Fruit fly (Drosophila melanogaster) whole organism, embryonic: ENCODE data around the gene CaMKII.

Source experiments
- CG10209 ChIP-seq: fragments of 200-800 bp; sonication (Bioruptor generic); optimal IDR thresholded peaks from 3 replicates; lab custom pipeline; 2017; ENCODE audit warnings: missing biosample characterization, mild to moderate bottlenecking, missing genetic modification characterization, missing genetic modification reagents
- CG10366 ChIP-seq: fragments of 200-800 bp; sonication (Bioruptor generic); IDR thresholded peaks from 2 replicates; pipeline ENCODE4 v1.3.6; 2022; ENCODE audit warnings: missing biosample characterization, missing genetic modification characterization
- CG12071 ChIP-seq: fragments of 200-800 bp; sonication (Bioruptor generic); optimal IDR thresholded peaks from 3 replicates; lab custom pipeline; 2018; ENCODE audit warnings: missing biosample characterization, mild to moderate bottlenecking, missing genetic modification characterization
- CG12299 ChIP-seq: fragments of 200-800 bp; sonication (Bioruptor generic); optimal IDR thresholded peaks from 2 replicates; lab custom pipeline; 2018; ENCODE audit warnings: missing biosample characterization, mild to moderate bottlenecking, missing genetic modification characterization
- CG1233 ChIP-seq: fragments of 200-800 bp; sonication (Bioruptor generic); optimal IDR thresholded peaks from 4 replicates; lab custom pipeline; 2018; ENCODE audit warnings: missing biosample characterization, mild to moderate bottlenecking, missing genetic modification characterization
- CG1602 ChIP-seq: fragments of 200-800 bp; sonication (Bioruptor generic); optimal IDR thresholded peaks from 3 replicates; lab custom pipeline; 2016; ENCODE audit warnings: missing biosample characterization, missing genetic modification characterization
- CG17612 ChIP-seq: fragments of 200-800 bp; sonication (Bioruptor generic); IDR thresholded peaks from 2 replicates; pipeline ENCODE4 v1.3.6; 2022; ENCODE audit warnings: missing biosample characterization, missing genetic modification characterization
- CG18262 ChIP-seq: fragments of 200-800 bp; optimal IDR thresholded peaks from 3 replicates; lab custom pipeline; 2019; ENCODE audit warnings: missing biosample characterization, mild to moderate bottlenecking, missing genetic modification characterization, moderate library complexity
- CG2120 ChIP-seq: fragments of 200-800 bp; sonication (Bioruptor generic); optimal IDR thresholded peaks from 3 replicates; lab custom pipeline; 2016; ENCODE audit warnings: missing biosample characterization, missing genetic modification characterization
- CG31365 ChIP-seq: fragments of 200-800 bp; sonication (Bioruptor generic); optimal IDR thresholded peaks from 2 replicates; lab custom pipeline; 2018; ENCODE audit warnings: missing biosample characterization, mild to moderate bottlenecking, missing genetic modification characterization
- CG31388 ChIP-seq: fragments of 200-800 bp; sonication (Bioruptor generic); optimal IDR thresholded peaks from 2 replicates; lab custom pipeline; 2016; ENCODE audit warnings: missing biosample characterization, missing genetic modification characterization
- CG32772 ChIP-seq: fragments of 200-800 bp; sonication (Bioruptor generic); IDR thresholded peaks from 2 replicates; pipeline ENCODE4 v1.3.6; 2022; ENCODE audit warnings: missing biosample characterization, missing genetic modification characterization
- CG33213 ChIP-seq: fragments of 200-800 bp; sonication (Bioruptor generic); optimal IDR thresholded peaks from 3 replicates; lab custom pipeline; 2016; ENCODE audit warnings: missing biosample characterization, missing genetic modification characterization
- CG3726 ChIP-seq: fragments of 200-800 bp; sonication (Bioruptor generic); IDR thresholded peaks from 3 replicates; pipeline ENCODE4, ENCODE4 v1.3.6; 2022; ENCODE audit warnings: missing biosample characterization, missing genetic modification characterization
- CG43689 ChIP-seq: fragments of 200-800 bp; sonication (Bioruptor generic); IDR thresholded peaks from 2 replicates; pipeline ENCODE4 v1.3.6; 2022; ENCODE audit warnings: missing biosample characterization, missing genetic modification characterization
- CG4820 ChIP-seq: fragments of 200-800 bp; sonication (Bioruptor generic); optimal IDR thresholded peaks from 3 replicates; lab custom pipeline; 2016; ENCODE audit warnings: missing biosample characterization, missing genetic modification characterization
- CG7271 ChIP-seq: fragments of 200-800 bp; sonication (Bioruptor generic); optimal IDR thresholded peaks from 2 replicates; lab custom pipeline; 2018; ENCODE audit warnings: missing biosample characterization, mild to moderate bottlenecking, missing genetic modification characterization, moderate library complexity
- CG7556 ChIP-seq: fragments of 200-800 bp; sonication (Bioruptor generic); optimal IDR thresholded peaks from 2 replicates; lab custom pipeline; 2017; ENCODE audit warnings: missing biosample characterization, mild to moderate bottlenecking, missing genetic modification characterization
- CG7745 ChIP-seq: fragments of 200-800 bp; sonication (Bioruptor generic); optimal IDR thresholded peaks from 2 replicates; lab custom pipeline; 2018; ENCODE audit warnings: missing biosample characterization, mild to moderate bottlenecking, missing genetic modification characterization, moderate library complexity
- CG7839 ChIP-seq: fragments of 200-800 bp; sonication (Bioruptor generic); optimal IDR thresholded peaks from 3 replicates; lab custom pipeline; 2018; ENCODE audit warnings: missing biosample characterization, mild to moderate bottlenecking, missing genetic modification characterization, moderate library complexity
- D19A ChIP-seq: fragments of 200-800 bp; optimal IDR thresholded peaks from 3 replicates; lab custom pipeline; 2019; ENCODE audit warnings: missing biosample characterization, mild to moderate bottlenecking, missing genetic modification characterization, moderate library complexity
- Deaf1 ChIP-seq: fragments of 200-800 bp; optimal IDR thresholded peaks from 3 replicates; lab custom pipeline; 2019; ENCODE audit warnings: missing biosample characterization, mild to moderate bottlenecking, missing genetic modification characterization, moderate library complexity
- Dp ChIP-seq: fragments of 200-800 bp; sonication (Bioruptor generic); optimal IDR thresholded peaks from 2 replicates; lab custom pipeline; 2018; ENCODE audit warnings: missing biosample characterization, mild to moderate bottlenecking, missing genetic modification characterization, moderate library complexity
- H15 ChIP-seq: fragments of 200-800 bp; sonication (Bioruptor generic); IDR thresholded peaks from 3 replicates; pipeline ENCODE4 v1.3.6; 2022; ENCODE audit warnings: missing biosample characterization, missing genetic modification characterization
- Hmr ChIP-seq: fragments of 200-800 bp; sonication (Bioruptor generic); optimal IDR thresholded peaks from 3 replicates; lab custom pipeline; 2017; ENCODE audit warnings: mild to moderate bottlenecking, missing biosample characterization, missing genetic modification reagents, missing genetic modification characterization
- Optix ChIP-seq: fragments of 200-800 bp; sonication (Bioruptor generic); IDR thresholded peaks from 3 replicates; pipeline ENCODE4 v1.3.6; 2022; ENCODE audit warnings: missing biosample characterization, missing genetic modification characterization
- Rx ChIP-seq: fragments of 200-800 bp; sonication (Bioruptor generic); IDR thresholded peaks from 2 replicates; pipeline ENCODE4 v1.3.6; 2022; ENCODE audit warnings: missing biosample characterization, missing genetic modification characterization
- Spps ChIP-seq: fragments of 200-800 bp; sonication (Bioruptor generic); optimal IDR thresholded peaks from 2 replicates; lab custom pipeline; 2018; ENCODE audit warnings: missing biosample characterization, mild to moderate bottlenecking, missing genetic modification characterization
- Ssrp ChIP-seq: fragments of 200-800 bp; sonication (Bioruptor generic); optimal IDR thresholded peaks from 2 replicates; lab custom pipeline; 2018; ENCODE audit warnings: missing biosample characterization, mild to moderate bottlenecking, missing genetic modification characterization, moderate library complexity
- Taf1 ChIP-seq: fragments of 200-800 bp; sonication (Bioruptor generic); IDR thresholded peaks from 2 replicates; pipeline ENCODE4 v1.3.6; 2022; ENCODE audit warnings: missing biosample characterization, missing genetic modification characterization
- Tbp ChIP-seq: fragments of >200 bp; optimal IDR thresholded peaks from 2 replicates; lab custom pipeline; 2018; ENCODE audit warnings: missing biosample characterization, missing genetic modification characterization
- ab ChIP-seq: fragments of 200-800 bp; sonication (Bioruptor generic); optimal IDR thresholded peaks from 2 replicates; lab custom pipeline; 2016; ENCODE audit warnings: missing biosample characterization, missing genetic modification characterization
- al ChIP-seq: fragments of 200-800 bp; sonication (Bioruptor generic); IDR thresholded peaks from 2 replicates; pipeline ENCODE4 v1.3.6; 2022; ENCODE audit warnings: missing biosample characterization, missing genetic modification characterization
- ap ChIP-seq: fragments of 200-800 bp; sonication (Bioruptor generic); IDR thresholded peaks from 2 replicates; pipeline ENCODE4 v1.3.6; 2022; ENCODE audit warnings: missing biosample characterization, missing genetic modification characterization
- caup ChIP-seq: fragments of 200-800 bp; sonication (Bioruptor generic); optimal IDR thresholded peaks from 3 replicates; lab custom pipeline; 2017; ENCODE audit warnings: missing biosample characterization, mild to moderate bottlenecking, missing genetic modification characterization, moderate library complexity; ENCODE audit not compliant: severe bottlenecking
- dan ChIP-seq: fragments of 200-800 bp; sonication (Bioruptor generic); IDR thresholded peaks from 2 replicates; pipeline ENCODE4 v1.3.6; 2022; ENCODE audit warnings: missing biosample characterization, missing genetic modification characterization
- fd102C ChIP-seq: fragments of 200-800 bp; sonication (Bioruptor generic); optimal IDR thresholded peaks from 2 replicates; lab custom pipeline; 2018; ENCODE audit warnings: missing biosample characterization, mild to moderate bottlenecking, missing genetic modification characterization, moderate library complexity
- insv ChIP-seq, 2 experiments: fragments of 200-800 bp; sonication (Bioruptor generic); optimal IDR thresholded peaks; 3 replicates each; lab custom pipeline; 2016 to 2018; ENCODE audit warnings: missing biosample characterization in 2 of 2, missing genetic modification characterization in 2 of 2
- klu ChIP-seq: fragments of 200-800 bp; sonication (Bioruptor generic); IDR thresholded peaks from 2 replicates; pipeline ENCODE4 v1.3.6; 2022; ENCODE audit warnings: missing biosample characterization, missing genetic modification characterization
- mld ChIP-seq: fragments of 200-800 bp; sonication (Bioruptor generic); IDR thresholded peaks from 3 replicates; pipeline ENCODE4 v1.3.6; 2022; ENCODE audit warnings: missing biosample characterization, missing genetic modification characterization; ENCODE audit not compliant: partially characterized antibody
- nau ChIP-seq: fragments of 200-800 bp; sonication (Bioruptor generic); optimal IDR thresholded peaks from 3 replicates; lab custom pipeline; 2017; ENCODE audit warnings: missing biosample characterization, mild to moderate bottlenecking, missing genetic modification characterization, missing genetic modification reagents
- oc ChIP-seq: fragments of 200-800 bp; sonication (Bioruptor generic); optimal IDR thresholded peaks from 2 replicates; lab custom pipeline; 2018; ENCODE audit warnings: missing biosample characterization, mild to moderate bottlenecking, missing genetic modification characterization, moderate library complexity
- org-1 ChIP-seq: fragments of 200-800 bp; sonication (Bioruptor generic); optimal IDR thresholded peaks from 2 replicates; lab custom pipeline; 2017; ENCODE audit warnings: missing biosample characterization, missing genetic modification characterization
- otp ChIP-seq: fragments of 200-800 bp; sonication (Bioruptor generic); IDR thresholded peaks from 3 replicates; pipeline ENCODE4, ENCODE4 v1.3.6; 2022; ENCODE audit warnings: missing biosample characterization, missing genetic modification characterization
- phol ChIP-seq: fragments of 200-800 bp; sonication (Bioruptor generic); optimal IDR thresholded peaks from 3 replicates; lab custom pipeline; 2018; ENCODE audit warnings: missing biosample characterization, mild to moderate bottlenecking, missing genetic modification characterization, moderate library complexity
- salm ChIP-seq: fragments of 200-800 bp; sonication (Bioruptor generic); optimal IDR thresholded peaks from 2 replicates; lab custom pipeline; 2018; ENCODE audit warnings: missing biosample characterization, mild to moderate bottlenecking, missing genetic modification characterization
- slou ChIP-seq: fragments of 200-800 bp; sonication (Bioruptor generic); optimal IDR thresholded peaks from 3 replicates; lab custom pipeline; 2016; ENCODE audit warnings: missing biosample characterization, missing genetic modification characterization
- tap ChIP-seq: fragments of 200-800 bp; optimal IDR thresholded peaks from 3 replicates; lab custom pipeline; 2019; ENCODE audit warnings: missing biosample characterization, mild to moderate bottlenecking, missing genetic modification characterization, moderate library complexity
- tio ChIP-seq: fragments of 200-800 bp; sonication (Bioruptor generic); optimal IDR thresholded peaks from 2 replicates; lab custom pipeline; 2017; ENCODE audit warnings: missing biosample characterization, missing genetic modification characterization, inconsistent platforms
- trh ChIP-seq: fragments of 200-800 bp; sonication (Bioruptor generic); optimal IDR thresholded peaks from 2 replicates; lab custom pipeline; 2016; ENCODE audit warnings: missing biosample characterization, missing genetic modification characterization
- vvl ChIP-seq: fragments of 200-800 bp; sonication (Bioruptor generic); IDR thresholded peaks from 2 replicates; pipeline ENCODE4 v1.3.6; 2022; ENCODE audit warnings: missing biosample characterization, missing genetic modification characterization
- wdn ChIP-seq: fragments of 200-800 bp; sonication (Bioruptor generic); IDR thresholded peaks from 2 replicates; pipeline ENCODE4 v1.3.6; 2022; ENCODE audit warnings: missing biosample characterization, missing genetic modification characterization

CaMKII gene

DNA sequence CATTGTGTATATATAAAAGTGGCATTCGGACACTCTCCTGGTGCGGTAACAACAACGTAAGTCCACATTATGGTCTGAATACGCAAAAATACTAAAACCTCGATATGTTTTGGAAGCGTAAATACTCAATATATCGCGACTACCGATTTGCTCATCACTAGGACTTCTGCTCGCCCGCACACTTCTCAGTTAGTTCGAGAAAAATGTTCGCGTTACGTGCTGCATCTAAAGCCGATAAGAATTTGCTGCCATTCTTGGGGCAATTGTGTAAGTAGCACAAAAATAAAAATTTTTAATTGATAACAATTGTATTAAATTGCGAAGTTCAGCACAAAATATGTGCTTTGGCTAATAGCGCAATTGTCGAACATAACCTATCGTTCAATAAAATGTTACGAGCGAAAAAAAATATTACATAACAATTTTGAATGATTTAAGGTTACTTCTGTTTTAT lies 21.8 kb downstream of the CaMKII start, which contains the start of gene CG11076 (continued):
- TF ChIP-seq phol (tag; lab: Kevin White, UChicago) (no peak), CG10366 (GFP tag; lab: Robert Waterston, UW) (no peak), ap (GFP tag; lab: Robert Waterston, UW) (no peak), dan (GFP tag; lab: Robert Waterston, UW) (no peak), Spps (tag; lab: Kevin White, UChicago) (no peak), nau (GFP tag; lab: Kevin White, UChicago) (no peak), CG31365 (tag; lab: Kevin White, UChicago) (no peak), CG1602 (GFP tag; lab: Kevin White, UChicago) (no peak), wdn (GFP tag; lab: Robert Waterston, UW) (no peak), org-1 (GFP tag; lab: Kevin White, UChicago) (no peak), fd102C (peak; percentile 20), ab (no peak), al (GFP tag; lab: Robert Waterston, UW) (no peak), Ssrp (tag; lab: Kevin White, UChicago) (no peak), insv (GFP tag; optimal IDR thresholded peaks at IDR 0.05; lab: Kevin White, UChicago) (peak in 1 of 2 experiments; percentile 23), CG12071 (GFP tag; lab: Kevin White, UChicago) (no peak), klu (no peak), CG33213 (GFP tag; lab: Kevin White, UChicago) (peak; percentile 42), tio (GFP tag; lab: Kevin White, UChicago) (no peak), CG7745 (tag; lab: Kevin White, UChicago) (no peak), CG2120 (GFP tag; lab: Kevin White, UChicago) (peak; percentile 13), otp (GFP tag; lab: Robert Waterston, UW) (no peak), CG31388 (GFP tag; lab: Kevin White, UChicago) (no peak), Deaf1 (no peak), CG3726 (GFP tag; lab: Robert Waterston, UW) (no peak), CG32772 (GFP tag; lab: Robert Waterston, UW) (no peak), oc (tag; lab: Kevin White, UChicago) (no peak), Taf1 (GFP tag; lab: Robert Waterston, UW) (no peak), mld (GFP tag; lab: Robert Waterston, UW) (peak; percentile 73; the same call in 1 of the 3 replicates), CG7556 (no peak), D19A (no peak), CG7271 (no peak), H15 (GFP tag; lab: Robert Waterston, UW) (no peak), Dp (GFP tag; lab: Kevin White, UChicago) (no peak), Hmr (GFP tag; lab: Kevin White, UChicago) (no peak), Rx (GFP tag; lab: Robert Waterston, UW) (no peak), slou (GFP tag; lab: Kevin White, UChicago) (no peak), Tbp (GFP tag; lab: Kevin White, UChicago) (no peak), CG7839 (tag; lab: Kevin White, UChicago) (no peak), trh (GFP tag; lab: Kevin White, UChicago) (no peak), CG10209 (no peak), CG4820 (GFP tag; lab: Kevin White, UChicago) (no peak), tap (tag; lab: Kevin White, UChicago) (no peak), CG43689 (no peak), CG1233 (GFP tag; lab: Kevin White, UChicago) (no peak), vvl (no peak), caup (GFP tag; lab: Kevin White, UChicago) (peak; percentile 40), salm (tag; lab: Kevin White, UChicago) (no peak), CG18262 (no peak), Optix (GFP tag; lab: Robert Waterston, UW) (no peak), CG12299 (tag; lab: Kevin White, UChicago) (peak; percentile 46), CG17612 (GFP tag; lab: Robert Waterston, UW) (no peak)
